1 worm cellular context compared by ENCODE assay signal in genomic region chrX:16392107-16392506, ce11.
TF ChIP-seq lines count a peak whose summit lies in the region.

No protein-coding gene starts in this region.

TF ChIP-seq in whole organism, L1 larva, 84 proteins besides CTCF, POLR2A, EP300 and RAD21 (continued from another document):
- TF ChIP-seq fkh-10 (GFP tag; optimal IDR thresholded peaks at IDR 0.05; lab: Kevin White, UChicago) (no peak), isw-1 (GFP tag; IDR thresholded peaks at IDR 0.05; lab: Robert Waterston, UW) (no peak), nhr-71 (tag; optimal IDR thresholded peaks at IDR 0.05; lab: Kevin White, UChicago) (peak; percentile 76), aly-2 (tag; optimal IDR thresholded peaks at IDR 0.05; lab: Kevin White, UChicago) (no peak), hlh-17 (GFP tag; optimal IDR thresholded peaks at IDR 0.05; lab: Kevin White, UChicago; ENCODE audit: borderline replicate concordance) (no peak), nhr-77 (tag; optimal IDR thresholded peaks at IDR 0.05; lab: Kevin White, UChicago) (no peak), ceh-82 (tag; optimal IDR thresholded peaks at IDR 0.05; lab: Kevin White, UChicago) (no peak), unc-86 (tag; optimal IDR thresholded peaks at IDR 0.05; lab: Kevin White, UChicago) (no peak), lin-14 (GFP tag; optimal IDR thresholded peaks at IDR 0.05; lab: Kevin White, UChicago) (peak; percentile 85), blmp-1 (tag; optimal IDR thresholded peaks at IDR 0.05; lab: Kevin White, UChicago) (no peak), nhr-20 (tag; optimal IDR thresholded peaks at IDR 0.05; lab: Kevin White, UChicago) (peak; percentile 41), mdl-1 (tag; optimal IDR thresholded peaks at IDR 0.05; lab: Kevin White, UChicago) (no peak), elt-3 (tag; optimal IDR thresholded peaks at IDR 0.05; lab: Kevin White, UChicago) (no peak), sptf-1 (tag; optimal IDR thresholded peaks at IDR 0.05; lab: Kevin White, UChicago) (no peak), nhr-19 (GFP tag; conservative IDR thresholded peaks at IDR 0.05; lab: Robert Waterston, UW) (peak; percentile 50), lin-13 (GFP tag; optimal IDR thresholded peaks at IDR 0.05; lab: Kevin White, UChicago) (no peak), pqm-1 (tag; optimal IDR thresholded peaks at IDR 0.05; lab: Kevin White, UChicago) (no peak), irx-1 (tag; optimal IDR thresholded peaks at IDR 0.05; lab: Kevin White, UChicago) (no peak), fos-1 (tag; optimal IDR thresholded peaks at IDR 0.05; lab: Kevin White, UChicago) (peak; percentile 30), dsc-1 (tag; optimal IDR thresholded peaks at IDR 0.05; lab: Kevin White, UChicago) (peak; percentile 37), ets-5 (GFP tag; IDR thresholded peaks at IDR 0.05; lab: Robert Waterston, UW) (no peak), xbp-1 (tag; optimal IDR thresholded peaks at IDR 0.05; lab: Kevin White, UChicago) (no peak), lir-3 (tag; optimal IDR thresholded peaks at IDR 0.05; lab: Kevin White, UChicago; ENCODE audit: poor library complexity) (no peak), egl-27 (tag; optimal IDR thresholded peaks at IDR 0.05; lab: Kevin White, UChicago) (no peak), lin-35 (GFP tag; optimal IDR thresholded peaks at IDR 0.05; lab: Kevin White, UChicago) (no peak), nhr-28 (tag; optimal IDR thresholded peaks at IDR 0.05; lab: Kevin White, UChicago) (no peak), tbx-2 (tag; optimal IDR thresholded peaks at IDR 0.05; lab: Kevin White, UChicago) (peak; percentile 7), Y116A8C.19 (tag; optimal IDR thresholded peaks at IDR 0.05; lab: Kevin White, UChicago; ENCODE audit: borderline replicate concordance) (no peak), lin-15B (tag; optimal IDR thresholded peaks at IDR 0.05; lab: Kevin White, UChicago) (no peak), ceh-88 (GFP tag; IDR thresholded peaks at IDR 0.05; lab: Robert Waterston, UW) (no peak), ceh-63 (GFP tag; optimal IDR thresholded peaks at IDR 0.05; lab: Kevin White, UChicago) (no peak), ceh-90 (tag; optimal IDR thresholded peaks at IDR 0.05; lab: Kevin White, UChicago) (no peak), nhr-11 (tag; optimal IDR thresholded peaks at IDR 0.05; lab: Kevin White, UChicago) (no peak), fkh-8 (tag; optimal IDR thresholded peaks at IDR 0.05; lab: Kevin White, UChicago) (no peak), sup-37 (GFP tag; optimal IDR thresholded peaks at IDR 0.05; lab: Kevin White, UChicago) (no peak), ztf-4 (tag; optimal IDR thresholded peaks at IDR 0.05; lab: Kevin White, UChicago) (no peak), unc-62 (GFP tag; optimal IDR thresholded peaks at IDR 0.05; lab: Kevin White, UChicago) (no peak), C34B4.2 (tag; optimal IDR thresholded peaks at IDR 0.05; lab: Kevin White, UChicago) (no peak), snpc-4 (tag; optimal IDR thresholded peaks at IDR 0.05; lab: Kevin White, UChicago) (no peak), aha-1 (tag; optimal IDR thresholded peaks at IDR 0.05; lab: Kevin White, UChicago) (no peak), hlh-4 (tag; optimal IDR thresholded peaks at IDR 0.05; lab: Kevin White, UChicago) (no peak), skn-1 (tag; optimal IDR thresholded peaks at IDR 0.05; lab: Kevin White, UChicago) (no peak), ces-1 (GFP tag; optimal IDR thresholded peaks at IDR 0.05; lab: Kevin White, UChicago) (no peak), zag-1 (tag; optimal IDR thresholded peaks at IDR 0.05; lab: Kevin White, UChicago) (no peak), snu-23 (GFP tag; optimal IDR thresholded peaks at IDR 0.05; lab: Kevin White, UChicago) (peak; percentile 53), jun-1 (tag; optimal IDR thresholded peaks at IDR 0.05; lab: Kevin White, UChicago) (no peak), nhr-76 (tag; optimal IDR thresholded peaks at IDR 0.05; lab: Kevin White, UChicago) (no peak), grh-1 (GFP tag; IDR thresholded peaks at IDR 0.05; lab: Robert Waterston, UW) (no peak), tlp-1 (tag; optimal IDR thresholded peaks at IDR 0.05; lab: Kevin White, UChicago) (no peak), nhr-237 (tag; optimal IDR thresholded peaks at IDR 0.05; lab: Kevin White, UChicago) (no peak), pag-3 (tag; optimal IDR thresholded peaks at IDR 0.05; lab: Kevin White, UChicago; ENCODE audit: borderline replicate concordance, insufficient read depth) (peak; percentile 93), rnt-1 (tag; optimal IDR thresholded peaks at IDR 0.05; lab: Kevin White, UChicago) (peak; percentile 78), unc-98 (GFP tag; IDR thresholded peaks at IDR 0.05; lab: Robert Waterston, UW) (0 out of 2 replicates have a peak, but pooled peaks have one; percentile 19), dpl-1 (GFP tag; optimal IDR thresholded peaks at IDR 0.05; lab: Kevin White, UChicago) (no peak), C04F5.9 (tag; optimal IDR thresholded peaks at IDR 0.05; lab: Kevin White, UChicago) (no peak), mef-2 (tag; optimal IDR thresholded peaks at IDR 0.05; lab: Kevin White, UChicago) (no peak), ztf-11 (tag; optimal IDR thresholded peaks at IDR 0.05; lab: Kevin White, UChicago) (no peak), F16B12.6 (tag; optimal IDR thresholded peaks at IDR 0.05; lab: Kevin White, UChicago) (no peak), nhr-84 (tag; optimal IDR thresholded peaks at IDR 0.05; lab: Kevin White, UChicago) (no peak), lsy-2 (tag; optimal IDR thresholded peaks at IDR 0.05; lab: Kevin White, UChicago) (peak; percentile 14 to 44), zip-4 (GFP tag; optimal IDR thresholded peaks at IDR 0.05; lab: Kevin White, UChicago) (no peak), alr-1 (tag; optimal IDR thresholded peaks at IDR 0.05; lab: Kevin White, UChicago; ENCODE audit: borderline replicate concordance) (no peak), egl-13 (tag; optimal IDR thresholded peaks at IDR 0.05; lab: Kevin White, UChicago) (no peak), nhr-85 (tag; lab: Kevin White, UChicago) (no peak), unc-130 (tag; optimal IDR thresholded peaks at IDR 0.05; lab: Kevin White, UChicago) (peak; percentile 22), efl-3 (GFP tag; optimal IDR thresholded peaks at IDR 0.05; lab: Kevin White, UChicago) (no peak)
